Worm (Caenorhabditis elegans): ENCODE measurements around the gene F16H6.10.

- TF ChIP-seq bed-3 (GFP tag; optimal IDR thresholded peaks at IDR 0.05) (no peak), nhr-76 (tag; optimal IDR thresholded peaks at IDR 0.05) (no peak), elt-1 (tag; optimal IDR thresholded peaks at IDR 0.05; ENCODE audit: borderline replicate concordance, insufficient read depth) (no peak), unc-62 (GFP tag; optimal IDR thresholded peaks at IDR 0.05) (no peak), blmp-1 (tag; optimal IDR thresholded peaks at IDR 0.05) (no peak), elt-3 (tag; optimal IDR thresholded peaks at IDR 0.05) (no peak), nhr-12 (tag; optimal IDR thresholded peaks at IDR 0.05) (no peak), snpc-4 (tag; optimal IDR thresholded peaks at IDR 0.05) (no peak), sptf-1 (tag; optimal IDR thresholded peaks at IDR 0.05) (no peak), unc-39 (tag; optimal IDR thresholded peaks at IDR 0.05) (no peak), nhr-237 (tag; optimal IDR thresholded peaks at IDR 0.05) (no peak)
Observed at ce11 chrV:18269885-18270284, 45.6 kb upstream of the F16H6.10 start, which contains the start of gene skr-6.
